Fruit fly (Drosophila melanogaster) whole organism, prepupa: ENCODE data around the gene Ndf.

Source experiments
- Blimp-1 ChIP-seq: fragments of 200-800 bp; sonication (Bioruptor generic); optimal IDR thresholded peaks from 3 replicates; lab custom pipeline; 2017; ENCODE audit warnings: missing biosample characterization, missing genetic modification characterization, mild to moderate bottlenecking, moderate library complexity, missing genetic modification reagents
- CG10669 ChIP-seq: fragments of 200-800 bp; sonication (Bioruptor generic); optimal IDR thresholded peaks from 3 replicates; lab custom pipeline; 2018; ENCODE audit warnings: missing biosample characterization, mild to moderate bottlenecking, missing genetic modification characterization, moderate library complexity
- CG11294 ChIP-seq: fragments of 200-800 bp; sonication (Bioruptor generic); IDR thresholded peaks from 2 replicates; pipeline ENCODE4 v1.3.6; 2022; ENCODE audit warnings: missing biosample characterization, missing genetic modification characterization
- CG11902 ChIP-seq: fragments of 200-800 bp; sonication (Bioruptor generic); optimal IDR thresholded peaks from 3 replicates; lab custom pipeline; 2016; ENCODE audit warnings: missing biosample characterization, missing genetic modification characterization
- CG15336 ChIP-seq: fragments of 200-800 bp; sonication (Bioruptor generic); IDR thresholded peaks from 2 replicates; pipeline ENCODE4 v1.3.6; 2022; ENCODE audit warnings: missing biosample characterization, missing genetic modification characterization
- CG1621 ChIP-seq: fragments of 200-800 bp; sonication (Bioruptor generic); optimal IDR thresholded peaks from 3 replicates; lab custom pipeline; 2018; ENCODE audit warnings: missing biosample characterization, mild to moderate bottlenecking, missing genetic modification characterization
- CG16779 ChIP-seq: fragments of 200-800 bp; sonication (Bioruptor generic); optimal IDR thresholded peaks from 3 replicates; lab custom pipeline; 2017; ENCODE audit warnings: missing biosample characterization, mild to moderate bottlenecking, missing genetic modification characterization
- CG3032 ChIP-seq: fragments of 200-800 bp; optimal IDR thresholded peaks from 2 replicates; lab custom pipeline; 2019; ENCODE audit warnings: missing biosample characterization, mild to moderate bottlenecking, missing genetic modification characterization, moderate library complexity
- CG31627 ChIP-seq: fragments of 200-800 bp; sonication (Bioruptor generic); optimal IDR thresholded peaks from 3 replicates; lab custom pipeline; 2016; ENCODE audit warnings: missing biosample characterization, missing genetic modification characterization
- CG32006 ChIP-seq: fragments of 200-800 bp; sonication (Bioruptor generic); optimal IDR thresholded peaks from 3 replicates; lab custom pipeline; 2017; ENCODE audit warnings: missing biosample characterization, mild to moderate bottlenecking, missing genetic modification characterization
- CG4318 ChIP-seq: fragments of 200-800 bp; sonication (Bioruptor generic); optimal IDR thresholded peaks from 3 replicates; lab custom pipeline; 2017; ENCODE audit warnings: missing biosample characterization, mild to moderate bottlenecking, missing genetic modification characterization
- CG6276 ChIP-seq: fragments of 200-800 bp; sonication (Bioruptor generic); optimal IDR thresholded peaks from 2 replicates; lab custom pipeline; 2017; ENCODE audit warnings: missing biosample characterization, mild to moderate bottlenecking, missing genetic modification characterization
- CG7368 ChIP-seq: fragments of 200-800 bp; sonication (Bioruptor generic); optimal IDR thresholded peaks from 3 replicates; lab custom pipeline; 2016; ENCODE audit warnings: missing biosample characterization, missing genetic modification characterization
- CG8119 ChIP-seq: fragments of 200-800 bp; sonication (Bioruptor generic); IDR thresholded peaks from 3 replicates; pipeline ENCODE4 v1.3.6; 2022; ENCODE audit warnings: missing biosample characterization, missing genetic modification characterization
- CG9139 ChIP-seq: fragments of 200-800 bp; sonication (Bioruptor generic); optimal IDR thresholded peaks from 3 replicates; lab custom pipeline; 2017; ENCODE audit warnings: missing biosample characterization, mild to moderate bottlenecking, missing genetic modification characterization
- Eip78C ChIP-seq: fragments of 200-800 bp; sonication (Bioruptor generic); peaks from one replicate; lab custom pipeline; 2016; ENCODE audit warnings: missing biosample characterization, missing genetic modification characterization
- Ets96B ChIP-seq: fragments of 200-800 bp; optimal IDR thresholded peaks from 2 replicates; lab custom pipeline; 2019; ENCODE audit warnings: missing biosample characterization, mild to moderate bottlenecking, missing genetic modification characterization, moderate library complexity
- Gug ChIP-seq: fragments of 200-800 bp; sonication (Bioruptor generic); IDR thresholded peaks from 2 replicates; pipeline ENCODE4 v1.3.6; 2022; ENCODE audit warnings: missing biosample characterization, missing genetic modification characterization
- Hr4 ChIP-seq: fragments of 200-800 bp; sonication (Bioruptor generic); optimal IDR thresholded peaks from 3 replicates; lab custom pipeline; 2016; ENCODE audit warnings: missing biosample characterization, missing genetic modification characterization
- OdsH ChIP-seq: fragments of 200-800 bp; sonication (Bioruptor generic); optimal IDR thresholded peaks from 3 replicates; lab custom pipeline; 2016; ENCODE audit warnings: missing biosample characterization, missing genetic modification characterization
- Smox ChIP-seq: fragments of 200-800 bp; sonication (Bioruptor generic); optimal IDR thresholded peaks from 3 replicates; lab custom pipeline; 2016; ENCODE audit warnings: missing biosample characterization, missing genetic modification characterization
- Sox102F ChIP-seq: fragments of 200-800 bp; sonication (Bioruptor generic); optimal IDR thresholded peaks from 2 replicates; lab custom pipeline; 2016; ENCODE audit warnings: missing biosample characterization, mild to moderate bottlenecking, missing genetic modification characterization
- Sox14 ChIP-seq: fragments of 200-800 bp; sonication (Bioruptor generic); optimal IDR thresholded peaks from 3 replicates; lab custom pipeline; 2016; ENCODE audit warnings: missing biosample characterization, missing genetic modification characterization
- Sox15 ChIP-seq: fragments of 200-800 bp; sonication (Bioruptor generic); optimal IDR thresholded peaks from 3 replicates; lab custom pipeline; 2016; ENCODE audit warnings: missing biosample characterization, missing genetic modification characterization
- achi ChIP-seq: fragments of 200-800 bp; sonication (Bioruptor generic); optimal IDR thresholded peaks from 3 replicates; lab custom pipeline; 2016; ENCODE audit warnings: missing biosample characterization, missing genetic modification characterization
- acj6 ChIP-seq: fragments of 200-800 bp; sonication (Bioruptor generic); optimal IDR thresholded peaks from 3 replicates; lab custom pipeline; 2016; ENCODE audit warnings: missing biosample characterization, missing genetic modification characterization
- dsx ChIP-seq: fragments of 200-800 bp; optimal IDR thresholded peaks from 3 replicates; lab custom pipeline; 2019; ENCODE audit warnings: missing biosample characterization, mild to moderate bottlenecking, missing genetic modification characterization, moderate library complexity; ENCODE audit not compliant: poor library complexity, severe bottlenecking
- eg ChIP-seq: fragments of 200-800 bp; sonication (Bioruptor generic); IDR thresholded peaks from 3 replicates; pipeline ENCODE4 v1.3.6; 2022; ENCODE audit warnings: missing biosample characterization, missing genetic modification characterization
- esn ChIP-seq: fragments of 200-800 bp; sonication (Bioruptor generic); optimal IDR thresholded peaks from 2 replicates; lab custom pipeline; 2016; ENCODE audit warnings: missing biosample characterization, mild to moderate bottlenecking, missing genetic modification characterization, moderate library complexity
- fkh ChIP-seq: fragments of 200-800 bp; sonication (Bioruptor generic); optimal IDR thresholded peaks from 3 replicates; lab custom pipeline; 2017; ENCODE audit warnings: missing biosample characterization, mild to moderate bottlenecking, missing genetic modification characterization, moderate library complexity
- lz ChIP-seq: fragments of 200-800 bp; sonication (Bioruptor generic); optimal IDR thresholded peaks from 3 replicates; lab custom pipeline; 2016; ENCODE audit warnings: missing biosample characterization, missing genetic modification characterization
- net ChIP-seq: fragments of 200-800 bp; sonication (Bioruptor generic); optimal IDR thresholded peaks from 3 replicates; lab custom pipeline; 2016; ENCODE audit warnings: missing biosample characterization, missing genetic modification characterization
- pdm3 ChIP-seq: fragments of 200-800 bp; sonication (Bioruptor generic); optimal IDR thresholded peaks from 3 replicates; lab custom pipeline; 2016; ENCODE audit warnings: missing biosample characterization, missing genetic modification characterization
- spab ChIP-seq: fragments of 200-800 bp; sonication (Bioruptor generic); optimal IDR thresholded peaks from 2 replicates; lab custom pipeline; 2017; ENCODE audit warnings: missing biosample characterization, mild to moderate bottlenecking, missing genetic modification characterization, missing genetic modification reagents
- ss ChIP-seq, 2 experiments: fragments of 200-800 bp; sonication (Bioruptor generic); optimal IDR thresholded peaks; 2 replicates in 1 of 2; 3 replicates in 1 of 2; lab custom pipeline; 2017 to 2018; ENCODE audit warnings: mild to moderate bottlenecking in 2 of 2, missing biosample characterization in 2 of 2, missing genetic modification characterization in 2 of 2, moderate library complexity in 1 of 2
- svp ChIP-seq: fragments of 200-800 bp; sonication (Bioruptor generic); peaks from one replicate; lab custom pipeline; 2016; ENCODE audit warnings: missing biosample characterization, missing genetic modification characterization
- vri ChIP-seq: fragments of 200-800 bp; sonication (Bioruptor generic); optimal IDR thresholded peaks from 3 replicates; lab custom pipeline; 2016; ENCODE audit warnings: missing biosample characterization, mild to moderate bottlenecking, missing genetic modification characterization

The Ndf gene

dm6 chr2L:10026376-10026775 is 22.7 kb downstream of the Ndf start, which contains the start of gene CG13127:
CG13127 (plus strand) TSS chr2L:10026676.
- TF ChIP-seq CG32006 (GFP tag; lab: Kevin White, UChicago) = no peak
- no peak for TF ChIP-seq Gug
- TF ChIP-seq esn (GFP tag; lab: Kevin White, UChicago) = no peak
- TF ChIP-seq CG4318 (GFP tag; lab: Kevin White, UChicago) = no peak
- TF ChIP-seq CG11902 (GFP tag; lab: Kevin White, UChicago) = no peak
- no peak for TF ChIP-seq Blimp-1
- no peak for TF ChIP-seq Sox15 (GFP tag; lab: Kevin White, UChicago)
- no peak for TF ChIP-seq CG11294
- TF ChIP-seq CG7368 (GFP tag; lab: Kevin White, UChicago) = no peak
- TF ChIP-seq CG8119 (GFP tag; lab: Robert Waterston, UW) = no peak
- no peak for TF ChIP-seq CG6276 (GFP tag; lab: Kevin White, UChicago)
- no peak for TF ChIP-seq acj6 (GFP tag; lab: Kevin White, UChicago)
- no peak for TF ChIP-seq dsx (GFP tag; lab: Kevin White, UChicago)
- TF ChIP-seq CG3032 (tag; lab: Kevin White, UChicago) = no peak
- no peak for TF ChIP-seq Sox102F (GFP tag; lab: Kevin White, UChicago)
- no peak for TF ChIP-seq fkh (GFP tag; lab: Kevin White, UChicago)
- TF ChIP-seq, all 60 proteins: peak for 0

dm6 chr2L:10032415-10032814 is 28.8 kb downstream of the Ndf start, which contains the start of gene obst-B:
obst-B (plus strand) TSS chr2L:10032690.
- TF ChIP-seq CG1621 (tag; lab: Kevin White, UChicago) (peak; percentile 2), ss (GFP tag; optimal IDR thresholded peaks at IDR 0.05; lab: Kevin White, UChicago) (peak in 1 of 2 experiments; percentile 4), CG15336 (GFP tag; lab: Robert Waterston, UW) (0 out of 2 replicates have a peak, but pooled peaks have one; percentile 21), Smox (no peak), net (GFP tag; lab: Kevin White, UChicago) (peak; percentile 21), Hr4 (no peak)
- TF ChIP-seq, all 60 proteins: peak for 4

DNA sequence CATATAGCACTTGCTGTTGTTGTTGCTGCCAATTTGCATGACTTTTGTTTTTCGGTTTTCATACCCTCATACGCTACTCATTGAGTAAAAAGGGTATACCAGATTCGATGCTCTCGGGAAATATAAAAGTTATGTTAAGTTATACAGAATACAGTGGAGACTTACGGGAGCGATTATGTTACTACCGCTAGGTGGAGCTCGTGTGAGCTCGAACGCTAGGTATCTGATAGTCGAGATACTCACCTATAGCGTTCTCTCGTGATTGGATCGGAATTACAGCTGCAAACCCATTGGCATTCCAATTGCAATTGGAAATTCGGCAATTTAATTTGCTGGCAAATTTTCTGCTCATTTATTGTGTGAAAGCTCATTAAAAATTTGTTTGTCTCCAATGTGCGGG is 29.8 kb downstream of the Ndf start:
- no peak for TF ChIP-seq achi (GFP tag; lab: Kevin White, UChicago)
- peak; percentile 12 for TF ChIP-seq CG4318 (GFP tag; lab: Kevin White, UChicago)
- TF ChIP-seq OdsH (GFP tag; lab: Kevin White, UChicago) = peak; percentile 19
- no peak for TF ChIP-seq Eip78C
- no peak for TF ChIP-seq lz
- TF ChIP-seq Sox102F (GFP tag; lab: Kevin White, UChicago) = no peak
- peak; percentile 12 for TF ChIP-seq Sox14 (GFP tag; lab: Kevin White, UChicago)
- TF ChIP-seq CG9139 = no peak
- peak; percentile 37 for TF ChIP-seq svp (GFP tag; lab: Kevin White, UChicago)
- TF ChIP-seq CG15336 (GFP tag; lab: Robert Waterston, UW) = peak; percentile 42; the same call in 1 of the 2 replicates
- TF ChIP-seq eg (GFP tag; lab: Robert Waterston, UW) = peak; percentile 46; the same call in 2 of the 3 replicates
- TF ChIP-seq spab (GFP tag; lab: Kevin White, UChicago) = no peak
- no peak for TF ChIP-seq Ets96B
- peak; percentile 13 for TF ChIP-seq CG10669 (GFP tag; lab: Kevin White, UChicago)
- TF ChIP-seq CG32006 (GFP tag; lab: Kevin White, UChicago) = peak; percentile 46
- TF ChIP-seq CG11294 = peak; percentile 43; the same call in 1 of the 2 replicates
- peak; percentile 7 for TF ChIP-seq net (GFP tag; lab: Kevin White, UChicago)
- TF ChIP-seq CG31627 (GFP tag; lab: Kevin White, UChicago) = no peak
- TF ChIP-seq CG16779 (tag; lab: Kevin White, UChicago) = no peak
- TF ChIP-seq pdm3 (GFP tag; lab: Kevin White, UChicago) = peak; percentile 17
- no peak for TF ChIP-seq vri (GFP tag; lab: Kevin White, UChicago)
- no peak for TF ChIP-seq dsx (GFP tag; lab: Kevin White, UChicago)
- TF ChIP-seq, all 60 proteins: peak for 11
